Fruit fly (Drosophila melanogaster) whole organism, wandering third instar larva: Measurements from ENCODE around the gene CG13474.

Experiments
- Abd-B ChIP-seq: fragments of >200 bp; optimal IDR thresholded peaks from 2 replicates; lab custom pipeline; 2017; ENCODE audit warnings: missing biosample characterization, missing genetic modification characterization
- CG32264 ChIP-seq: fragments of 200-800 bp; sonication (Bioruptor generic); optimal IDR thresholded peaks from 2 replicates; lab custom pipeline; 2016; ENCODE audit warnings: missing biosample characterization, missing genetic modification characterization
- CrebA ChIP-seq: fragments of 200-800 bp; sonication (Bioruptor generic); optimal IDR thresholded peaks from 2 replicates; lab custom pipeline; 2016; ENCODE audit warnings: missing biosample characterization, mild to moderate bottlenecking, missing genetic modification characterization, borderline replicate concordance
- Dfd ChIP-seq: fragments of >200 bp; optimal IDR thresholded peaks from 2 replicates; lab custom pipeline; 2017; ENCODE audit warnings: missing biosample characterization, missing genetic modification characterization
- Dif ChIP-seq: fragments of 200-275, 200-300 bp; sonication (Bioruptor generic); optimal IDR thresholded peaks from 2 replicates; lab custom pipeline; 2018; ENCODE audit warnings: missing biosample characterization, missing genetic modification characterization; ENCODE audit not compliant: partially characterized antibody
- GATAd ChIP-seq: sonication (Bioruptor generic); optimal IDR thresholded peaks from 2 replicates; lab custom pipeline; 2016; ENCODE audit warnings: missing biosample characterization, missing genetic modification characterization
- HLH106 ChIP-seq: fragments of 200-800 bp; optimal IDR thresholded peaks from 3 replicates; lab custom pipeline; 2019; ENCODE audit warnings: missing biosample characterization, mild to moderate bottlenecking, missing genetic modification characterization, moderate library complexity
- Hnf4 ChIP-seq: fragments of 200-800 bp; sonication (Bioruptor generic); optimal IDR thresholded peaks from 2 replicates; lab custom pipeline; 2016; ENCODE audit warnings: missing biosample characterization, mild to moderate bottlenecking, missing genetic modification characterization
- Hr78 ChIP-seq: fragments of >200 bp; optimal IDR thresholded peaks from 2 replicates; lab custom pipeline; 2017; ENCODE audit warnings: missing biosample characterization, missing genetic modification characterization
- Hr83 ChIP-seq: fragments of 200-300 bp; sonication (Bioruptor generic); optimal IDR thresholded peaks from 2 replicates; lab custom pipeline; 2016; ENCODE audit warnings: missing biosample characterization, mild to moderate bottlenecking, missing genetic modification characterization, moderate library complexity; ENCODE audit not compliant: poor library complexity, severe bottlenecking
- Jra ChIP-seq: sonication (Bioruptor generic); optimal IDR thresholded peaks from 2 replicates; lab custom pipeline; 2016; ENCODE audit warnings: missing biosample characterization, missing genetic modification characterization
- Mio ChIP-seq: sonication (Bioruptor generic); optimal IDR thresholded peaks from 2 replicates; lab custom pipeline; 2016; ENCODE audit warnings: missing biosample characterization, missing genetic modification characterization
- Myc ChIP-seq: fragments of >200 bp; optimal IDR thresholded peaks from 2 replicates; lab custom pipeline; 2017
- N ChIP-seq: fragments of >200 bp; optimal IDR thresholded peaks from 2 replicates; lab custom pipeline; 2018; ENCODE audit warnings: missing biosample characterization, missing external identifiers, missing genetic modification characterization
- OdsH ChIP-seq: fragments of 200-800 bp; sonication (Bioruptor generic); optimal IDR thresholded peaks from 2 replicates; lab custom pipeline; 2016; ENCODE audit warnings: missing biosample characterization, mild to moderate bottlenecking, missing genetic modification characterization
- Rel ChIP-seq, 2 experiments: fragments of 200-800 bp; sonication (Bioruptor generic) in 1 of 2; optimal IDR thresholded peaks; 2 replicates in 1 of 2; 3 replicates in 1 of 2; lab custom pipeline; 2016 to 2019; ENCODE audit warnings: mild to moderate bottlenecking in 2 of 2, missing biosample characterization in 2 of 2, missing genetic modification characterization in 2 of 2, moderate library complexity in 1 of 2
- Vsx2 ChIP-seq: fragments of 200-300, 225-300 bp; sonication (Bioruptor generic); optimal IDR thresholded peaks from 2 replicates; lab custom pipeline; 2018; ENCODE audit warnings: missing biosample characterization, missing genetic modification characterization; ENCODE audit not compliant: partially characterized antibody
- br ChIP-seq: fragments of 200-800 bp; sonication (Bioruptor generic); optimal IDR thresholded peaks from 2 replicates; lab custom pipeline; 2016; ENCODE audit warnings: missing biosample characterization, missing genetic modification characterization
- brk ChIP-seq: fragments of 200-800 bp; sonication (Bioruptor generic); optimal IDR thresholded peaks from 2 replicates; lab custom pipeline; 2016; ENCODE audit warnings: missing biosample characterization, mild to moderate bottlenecking, missing genetic modification characterization
- dl ChIP-seq, 2 experiments: fragments of 175-275, 200-275 bp in 1 of 2; fragments of 200-275 bp in 1 of 2; sonication (Bioruptor generic); optimal IDR thresholded peaks; lab custom pipeline; 2018; ENCODE audit warnings: mild to moderate bottlenecking in 2 of 2, missing biosample characterization in 2 of 2, missing genetic modification characterization in 2 of 2, moderate library complexity in 2 of 2; ENCODE audit not compliant: partially characterized antibody in 2 of 2, insufficient read depth in 1 of 2
- dmrt93B ChIP-seq: fragments of 200-800 bp; sonication (Bioruptor generic); optimal IDR thresholded peaks from 2 replicates; lab custom pipeline; 2018; ENCODE audit warnings: missing biosample characterization, mild to moderate bottlenecking, missing genetic modification characterization
- dsf ChIP-seq: sonication (Bioruptor generic); optimal IDR thresholded peaks from 2 replicates; lab custom pipeline; 2016; ENCODE audit warnings: missing biosample characterization, missing genetic modification characterization, borderline replicate concordance
- ey ChIP-seq: fragments of 200-800 bp; sonication (Bioruptor generic); optimal IDR thresholded peaks from 2 replicates; lab custom pipeline; 2016; ENCODE audit warnings: missing biosample characterization, missing genetic modification characterization
- fru ChIP-seq: fragments of 200-800 bp; sonication (Bioruptor generic); optimal IDR thresholded peaks from 3 replicates; lab custom pipeline; 2016; ENCODE audit warnings: missing biosample characterization, mild to moderate bottlenecking, missing genetic modification characterization
- h ChIP-seq: fragments of 200-800 bp; sonication (Bioruptor generic); optimal IDR thresholded peaks from 3 replicates; lab custom pipeline; 2016; ENCODE audit warnings: missing biosample characterization, mild to moderate bottlenecking, missing genetic modification characterization
- jim ChIP-seq: fragments of 175-275, 200-325 bp; sonication (Bioruptor generic); optimal IDR thresholded peaks from 2 replicates; lab custom pipeline; 2016; ENCODE audit warnings: missing biosample characterization, mild to moderate bottlenecking, missing genetic modification characterization
- lola ChIP-seq: fragments of >200 bp; optimal IDR thresholded peaks from 2 replicates; lab custom pipeline; 2017; ENCODE audit warnings: missing biosample characterization, missing genetic modification characterization
- psq ChIP-seq: fragments of 200-800 bp; sonication (Bioruptor generic); optimal IDR thresholded peaks from 3 replicates; lab custom pipeline; 2017; ENCODE audit warnings: missing biosample characterization, mild to moderate bottlenecking, missing genetic modification characterization, moderate library complexity
- rgr ChIP-seq: fragments of 200-800 bp; sonication (Bioruptor generic); optimal IDR thresholded peaks from 3 replicates; lab custom pipeline; 2016; ENCODE audit warnings: missing biosample characterization, mild to moderate bottlenecking, missing genetic modification characterization
- sage ChIP-seq: fragments of 200-800 bp; sonication (Bioruptor generic); optimal IDR thresholded peaks from 2 replicates; lab custom pipeline; 2016; ENCODE audit warnings: missing biosample characterization, mild to moderate bottlenecking, missing genetic modification characterization
- usp ChIP-seq: fragments of >200 bp; optimal IDR thresholded peaks from 2 replicates; lab custom pipeline; 2017; ENCODE audit warnings: missing biosample characterization, missing genetic modification characterization
- woc ChIP-seq: sonication (Bioruptor generic); optimal IDR thresholded peaks from 2 replicates; lab custom pipeline; 2016; ENCODE audit warnings: missing biosample characterization, mild to moderate bottlenecking, missing genetic modification characterization

Gene CG13474

DNA sequence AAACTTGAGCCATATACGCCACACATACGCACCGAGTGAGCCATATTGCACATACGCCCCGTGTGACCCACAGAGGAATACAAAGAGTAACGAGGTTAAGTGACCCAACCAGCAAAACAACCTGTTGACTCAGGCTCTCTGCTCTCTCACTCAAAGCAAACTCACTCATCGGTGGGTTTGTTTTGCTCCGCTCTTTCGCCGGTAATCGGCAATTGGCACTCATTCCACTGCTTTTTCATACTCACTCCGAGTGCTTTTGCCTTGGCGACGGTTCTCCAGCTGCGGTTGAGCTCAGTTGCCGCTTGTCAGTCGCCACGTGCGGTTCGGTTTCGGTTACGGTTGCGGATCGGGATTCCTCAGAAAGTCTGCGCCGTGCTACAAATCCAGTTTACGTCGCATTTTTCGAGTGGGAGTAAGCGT is 9.6 kb upstream of the CG13474 start:
- TF ChIP-seq br (GFP tag; lab: Kevin White, UChicago) = no peak
- no peak for TF ChIP-seq woc (GFP tag; lab: Kevin White, UChicago)
- peak; percentile 41 for TF ChIP-seq Hnf4 (GFP tag; lab: Kevin White, UChicago)
- peak; percentile 92 for TF ChIP-seq psq
- TF ChIP-seq Dfd (GFP tag; lab: Kevin White, UChicago) = no peak
- no peak for TF ChIP-seq Hr78 (GFP tag; lab: Kevin White, UChicago)
- no peak for TF ChIP-seq Rel (GFP tag; optimal IDR thresholded peaks at IDR 0.05; lab: Kevin White, UChicago)
- TF ChIP-seq Rel (tag; optimal IDR thresholded peaks at IDR 0.05; lab: Kevin White, UChicago) = no peak
- peak; percentile 9 for TF ChIP-seq jim (GFP tag; lab: Kevin White, UChicago)
- TF ChIP-seq usp = no peak
- peak; percentile 17 for TF ChIP-seq Hr83 (GFP tag; lab: Kevin White, UChicago)
- no peak for TF ChIP-seq fru
- peak; percentile 84 for TF ChIP-seq Vsx2 (GFP tag; lab: Kevin White, UChicago)
- TF ChIP-seq Mio = no peak
- no peak for TF ChIP-seq dmrt93B
- TF ChIP-seq Jra (GFP tag; lab: Kevin White, UChicago) = peak; percentile 15
- TF ChIP-seq CG32264 (GFP tag; lab: Kevin White, UChicago) = no peak
- TF ChIP-seq Myc (lab: Kevin White, UChicago) = no peak
- no peak for TF ChIP-seq HLH106 (tag; lab: Kevin White, UChicago)
- TF ChIP-seq dl (GFP tag; optimal IDR thresholded peaks at IDR 0.05; lab: Kevin White, UChicago; ENCODE audit: insufficient read depth in 1 of 2, partially characterized antibody in 2 of 2) = peak; percentile 3 to 34
- peak; percentile 56 for TF ChIP-seq Dif (GFP tag; lab: Kevin White, UChicago)
- no peak for TF ChIP-seq lola (GFP tag; lab: Kevin White, UChicago)
- peak; percentile 78 for TF ChIP-seq h (GFP tag; lab: Kevin White, UChicago)

dm6 chr3L:14705164-14705563 is 8.3 kb upstream of the CG13474 start, which contains the start of gene CG13476:
CG13476 (plus strand) TSS chr3L:14705464.
- TF ChIP-seq fru = no peak
- no peak for TF ChIP-seq Rel (GFP tag; optimal IDR thresholded peaks at IDR 0.05; lab: Kevin White, UChicago)
- TF ChIP-seq Rel (tag; optimal IDR thresholded peaks at IDR 0.05; lab: Kevin White, UChicago) = no peak
- no peak for TF ChIP-seq dl (GFP tag; optimal IDR thresholded peaks at IDR 0.05; lab: Kevin White, UChicago; ENCODE audit: insufficient read depth in 1 of 2, partially characterized antibody in 2 of 2)
- no peak for TF ChIP-seq rgr
- no peak for TF ChIP-seq sage (GFP tag; lab: Kevin White, UChicago)
- TF ChIP-seq h (GFP tag; lab: Kevin White, UChicago) = no peak
- no peak for TF ChIP-seq ey (GFP tag; lab: Kevin White, UChicago)
- TF ChIP-seq psq = no peak

DNA sequence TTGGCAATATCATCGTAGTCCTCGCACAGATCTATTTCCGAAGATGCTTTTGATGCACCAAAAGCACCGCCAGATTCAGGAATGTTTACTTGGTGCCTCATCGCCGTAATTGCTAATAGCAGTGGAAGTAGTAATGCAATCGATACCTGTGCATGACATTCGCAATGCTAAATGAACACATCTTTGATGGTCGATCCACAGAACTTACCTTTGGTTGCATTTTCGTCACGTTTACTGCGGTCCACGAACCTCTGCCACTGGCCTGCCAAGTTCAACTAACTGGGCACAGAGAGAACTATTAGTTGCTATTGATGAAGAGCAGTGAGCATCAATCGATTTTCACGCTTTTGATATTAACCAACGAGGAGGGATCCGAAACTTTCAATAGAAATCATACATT is 4.7 kb upstream of the CG13474 start, which contains the start of gene CG17177:
CG17177 (minus strand) TSS at position 101 of the 400 bp plus-strand sequence.
- TF ChIP-seq usp = no peak
- no peak for TF ChIP-seq Hnf4 (GFP tag; lab: Kevin White, UChicago)
- no peak for TF ChIP-seq ey (GFP tag; lab: Kevin White, UChicago)
- TF ChIP-seq Dif (GFP tag; lab: Kevin White, UChicago) = no peak
- no peak for TF ChIP-seq N (GFP tag; lab: Kevin White, UChicago)
- no peak for TF ChIP-seq dl (GFP tag; optimal IDR thresholded peaks at IDR 0.05; lab: Kevin White, UChicago; ENCODE audit: insufficient read depth in 1 of 2, partially characterized antibody in 2 of 2)
- no peak for TF ChIP-seq h (GFP tag; lab: Kevin White, UChicago)
- TF ChIP-seq Myc (lab: Kevin White, UChicago) = no peak
- no peak for TF ChIP-seq psq
- no peak for TF ChIP-seq HLH106 (tag; lab: Kevin White, UChicago)
- no peak for TF ChIP-seq CG32264 (GFP tag; lab: Kevin White, UChicago)
- no peak for TF ChIP-seq fru
- TF ChIP-seq br (GFP tag; lab: Kevin White, UChicago) = no peak
- TF ChIP-seq Vsx2 (GFP tag; lab: Kevin White, UChicago) = no peak

DNA sequence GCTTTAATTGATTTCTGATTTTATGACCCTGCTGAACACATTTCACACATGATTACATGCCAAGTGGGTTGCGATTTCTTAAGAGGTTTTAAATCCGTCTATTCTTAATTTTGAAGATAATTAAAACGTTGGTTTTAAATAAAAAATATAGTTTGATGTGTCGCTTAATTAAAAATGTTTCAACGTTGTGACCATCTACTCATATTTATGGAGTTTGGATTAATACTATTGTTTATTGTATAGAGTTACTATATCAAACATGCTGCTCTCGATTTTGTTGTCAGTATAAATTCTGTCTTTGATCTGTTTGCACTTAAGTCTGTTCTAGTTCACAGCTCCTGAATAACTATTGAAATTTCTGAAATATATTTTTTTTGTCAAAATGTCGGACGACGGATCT is 5.9 kb downstream of the CG13474 start, which contains the start of gene gdrd:
gdrd (plus strand) TSS at position 301 of the 400 bp plus-strand sequence.
- TF ChIP-seq CrebA (no peak), Mio (no peak), brk (GFP tag; lab: Kevin White, UChicago) (no peak), lola (GFP tag; lab: Kevin White, UChicago) (no peak), N (GFP tag; lab: Kevin White, UChicago) (no peak), OdsH (GFP tag; lab: Kevin White, UChicago) (no peak), dmrt93B (no peak), br (GFP tag; lab: Kevin White, UChicago) (no peak), dsf (GFP tag; lab: Kevin White, UChicago) (no peak), h (GFP tag; lab: Kevin White, UChicago) (no peak), GATAd (GFP tag; lab: Kevin White, UChicago) (no peak), Abd-B (GFP tag; lab: Kevin White, UChicago) (no peak), psq (no peak), Myc (lab: Kevin White, UChicago) (no peak), HLH106 (tag; lab: Kevin White, UChicago) (no peak)
